Worm (Caenorhabditis elegans) whole organism, early embryonic: Measurements from ENCODE around the gene C06B8.3.

Experiments
- ama-1 ChIP-seq: fragments of 150-350 bp; optimal IDR thresholded peaks from 2 replicates; lab custom pipeline; 2014
- ceh-36 ChIP-seq: sonication (generic microtip); optimal IDR thresholded peaks from 2 replicates; lab custom pipeline; 2016; ENCODE audit warnings: missing genetic modification characterization, inconsistent platforms, missing compliant biosample characterization
- flt-1 ChIP-seq: fragments of 200-800 bp; sonication (Bioruptor generic); IDR thresholded peaks from 2 replicates; pipeline ENCODE4 v1.3.6; 2022; ENCODE audit warnings: missing genetic modification characterization, missing compliant biosample characterization
- hnd-1 ChIP-seq: sonication (generic microtip); optimal IDR thresholded peaks from 2 replicates; lab custom pipeline; 2016; ENCODE audit warnings: missing genetic modification characterization, missing compliant biosample characterization
- pes-1 ChIP-seq: fragments of 200-800 bp; sonication (Bioruptor generic); IDR thresholded peaks from 2 replicates; pipeline ENCODE4 v1.3.6; 2022; ENCODE audit warnings: missing genetic modification reagents, missing genetic modification characterization, missing compliant biosample characterization
- scrt-1 ChIP-seq: fragments of 200-800 bp; sonication (Bioruptor generic); IDR thresholded peaks from 2 replicates; pipeline ENCODE4 v1.3.6; 2022; ENCODE audit warnings: missing genetic modification characterization, missing compliant biosample characterization
- sea-1 ChIP-seq: fragments of 200-800 bp; sonication (Bioruptor generic); conservative IDR thresholded peaks from 2 replicates; pipeline ENCODE4 v1.3.6; 2022; ENCODE audit warnings: missing genetic modification characterization, missing compliant biosample characterization
- tbx-11 ChIP-seq: fragments of 200-800 bp; sonication (Bioruptor generic); IDR thresholded peaks from 2 replicates; pipeline ENCODE4 v1.3.6; 2022; ENCODE audit warnings: missing genetic modification characterization, missing compliant biosample characterization
- tra-4 ChIP-seq: sonication (generic microtip); optimal IDR thresholded peaks from 2 replicates; lab custom pipeline; 2017; ENCODE audit warnings: missing genetic modification characterization, missing compliant biosample characterization

DNA sequence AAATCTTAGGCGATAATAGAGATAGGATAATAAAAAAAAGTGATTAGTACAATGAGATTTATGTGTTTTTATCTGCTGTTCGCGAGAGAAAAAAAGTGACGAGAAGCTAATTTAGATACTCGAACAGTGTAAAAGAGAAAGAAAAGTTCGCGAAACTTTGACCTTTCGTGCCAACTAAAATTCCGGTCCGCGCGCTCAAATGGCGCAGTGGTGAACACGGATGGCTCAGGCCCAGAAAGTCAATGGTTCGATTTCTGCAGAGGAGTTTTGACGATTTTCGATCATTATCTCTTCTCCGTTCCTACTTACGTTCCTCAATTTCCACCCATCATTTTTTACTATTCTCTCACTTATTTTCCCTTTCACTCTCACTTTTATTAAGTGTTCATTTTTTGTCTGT lies 32.0 kb upstream of the C06B8.3 start:
- TF ChIP-seq tra-4 (no peak), tbx-11 (GFP tag; lab: Robert Waterston, UW) (no peak), sea-1 (GFP tag; lab: Robert Waterston, UW) (no peak), ama-1 (lab: Kevin White, UChicago) (no peak), hnd-1 (tag; lab: Kevin White, UChicago) (no peak), scrt-1 (GFP tag; lab: Robert Waterston, UW) (no peak), ceh-36 (no peak), pes-1 (GFP tag; lab: Robert Waterston, UW) (no peak), flt-1 (GFP tag; lab: Robert Waterston, UW) (no peak)
